Fruit fly (Drosophila melanogaster) whole organism, embryonic: ENCODE measurements around the gene CG5968.

ENCODE experiments used
- CG10565 ChIP-seq: fragments of 200-800 bp; sonication (Bioruptor generic); optimal IDR thresholded peaks from 3 replicates; lab custom pipeline; 2016; ENCODE audit warnings: missing biosample characterization, mild to moderate bottlenecking, missing genetic modification characterization
- CG14667 ChIP-seq: fragments of 200-800 bp; sonication (Bioruptor generic); IDR thresholded peaks from 2 replicates; pipeline ENCODE4 v1.3.6; 2022; ENCODE audit warnings: missing biosample characterization, missing genetic modification characterization
- CG15696 ChIP-seq: fragments of 200-800 bp; sonication (Bioruptor generic); optimal IDR thresholded peaks from 2 replicates; lab custom pipeline; 2019; ENCODE audit warnings: missing biosample characterization, mild to moderate bottlenecking, missing genetic modification characterization, moderate library complexity
- CG1647 ChIP-seq: fragments of 200-800 bp; sonication (Bioruptor generic); optimal IDR thresholded peaks from 3 replicates; lab custom pipeline; 2016; ENCODE audit warnings: missing biosample characterization, missing genetic modification characterization
- CG17361 ChIP-seq: fragments of 200-800 bp; sonication (Bioruptor generic); IDR thresholded peaks from 3 replicates; pipeline ENCODE4 v1.3.6; 2022; ENCODE audit warnings: missing biosample characterization, missing genetic modification characterization
- CG31388 ChIP-seq: fragments of 200-800 bp; sonication (Bioruptor generic); optimal IDR thresholded peaks from 2 replicates; lab custom pipeline; 2016; ENCODE audit warnings: missing biosample characterization, missing genetic modification characterization
- CG34422 ChIP-seq: fragments of 200-800 bp; sonication (Bioruptor generic); IDR thresholded peaks from 3 replicates; pipeline ENCODE4 v1.3.6; 2022; ENCODE audit warnings: missing biosample characterization, missing genetic modification characterization
- CG42726 ChIP-seq: fragments of 200-800 bp; sonication (Bioruptor generic); IDR thresholded peaks from 2 replicates; pipeline ENCODE4 v1.3.6; 2022; ENCODE audit warnings: missing biosample characterization, missing genetic modification characterization; ENCODE audit not compliant: partially characterized antibody
- CG4360 ChIP-seq: fragments of 200-800 bp; sonication (Bioruptor generic); IDR thresholded peaks from 2 replicates; pipeline ENCODE4 v1.3.6; 2022; ENCODE audit warnings: missing biosample characterization, missing genetic modification characterization
- CG4404 ChIP-seq: fragments of 200-800 bp; sonication (Bioruptor generic); IDR thresholded peaks from 2 replicates; pipeline ENCODE4 v1.3.6; 2022; ENCODE audit warnings: missing biosample characterization, missing genetic modification characterization
- CG8089 ChIP-seq: fragments of 200-800 bp; sonication (Bioruptor generic); optimal IDR thresholded peaks from 3 replicates; lab custom pipeline; 2016; ENCODE audit warnings: missing biosample characterization, missing genetic modification characterization
- CG8281 ChIP-seq: fragments of 200-800 bp; sonication (Bioruptor generic); optimal IDR thresholded peaks from 2 replicates; lab custom pipeline; 2018; ENCODE audit warnings: missing biosample characterization, mild to moderate bottlenecking, missing genetic modification characterization, moderate library complexity
- CG8478 ChIP-seq: fragments of >200 bp; optimal IDR thresholded peaks from 2 replicates; lab custom pipeline; 2018
- CkIIα-i1 ChIP-seq: fragments of 200-800 bp; sonication (Bioruptor generic); IDR thresholded peaks from 2 replicates; pipeline ENCODE4 v1.3.6; 2022; ENCODE audit warnings: missing biosample characterization, missing genetic modification characterization
- D19B ChIP-seq: fragments of 200-800 bp; sonication (Bioruptor generic); optimal IDR thresholded peaks from 2 replicates; lab custom pipeline; 2017; ENCODE audit warnings: missing biosample characterization, mild to moderate bottlenecking, missing genetic modification characterization
- ERR ChIP-seq: fragments of 200-800 bp; sonication (Bioruptor generic); optimal IDR thresholded peaks from 2 replicates; lab custom pipeline; 2016; ENCODE audit warnings: missing biosample characterization, missing genetic modification characterization
- Hr3 ChIP-seq: fragments of 200-800 bp; sonication (Bioruptor generic); optimal IDR thresholded peaks from 3 replicates; lab custom pipeline; 2016; ENCODE audit warnings: missing biosample characterization, missing genetic modification characterization
- Hsf ChIP-seq: fragments of 200-800 bp; sonication (Bioruptor generic); optimal IDR thresholded peaks from 3 replicates; lab custom pipeline; 2016; ENCODE audit warnings: missing biosample characterization, missing genetic modification characterization
- MBD-R2 ChIP-seq: fragments of 200-800 bp; sonication (Bioruptor generic); IDR thresholded peaks from 2 replicates; pipeline ENCODE4 v1.3.6; 2022; ENCODE audit warnings: missing biosample characterization, missing genetic modification characterization
- Myb ChIP-seq: fragments of 200-800 bp; sonication (Bioruptor generic); optimal IDR thresholded peaks from 2 replicates; lab custom pipeline; 2016; ENCODE audit warnings: missing biosample characterization, missing genetic modification characterization
- Pdp1 ChIP-seq, 2 experiments: fragments of 200-800 bp; sonication (Bioruptor generic); optimal IDR thresholded peaks; 3 replicates each; lab custom pipeline; 2016; ENCODE audit warnings: missing biosample characterization in 2 of 2, missing genetic modification characterization in 2 of 2, mild to moderate bottlenecking in 1 of 2, moderate library complexity in 1 of 2
- Poxn ChIP-seq: fragments of 200-800 bp; sonication (Bioruptor generic); IDR thresholded peaks from 2 replicates; pipeline ENCODE4 v1.3.6; 2022; ENCODE audit warnings: missing biosample characterization, missing genetic modification characterization
- Rfx ChIP-seq: fragments of 200-800 bp; sonication (Bioruptor generic); IDR thresholded peaks from 2 replicates; pipeline ENCODE4 v1.3.6; 2022; ENCODE audit warnings: missing biosample characterization, missing genetic modification characterization
- Sox100B ChIP-seq: fragments of 200-800 bp; sonication (Bioruptor generic); optimal IDR thresholded peaks from 3 replicates; lab custom pipeline; 2018; ENCODE audit warnings: missing biosample characterization, mild to moderate bottlenecking, missing genetic modification characterization
- ac ChIP-seq: fragments of 200-800 bp; sonication (Bioruptor generic); optimal IDR thresholded peaks from 3 replicates; lab custom pipeline; 2017; ENCODE audit warnings: missing biosample characterization, mild to moderate bottlenecking, missing genetic modification characterization
- aop ChIP-seq: fragments of 200-800 bp; sonication (Bioruptor generic); IDR thresholded peaks from 2 replicates; pipeline ENCODE4 v1.3.6; 2022; ENCODE audit warnings: missing biosample characterization, missing genetic modification characterization
- ase ChIP-seq: fragments of 200-800 bp; sonication (Bioruptor generic); IDR thresholded peaks from 3 replicates; pipeline ENCODE4 v1.3.6; 2022; ENCODE audit warnings: missing biosample characterization, missing genetic modification characterization
- br ChIP-seq: fragments of >200 bp; optimal IDR thresholded peaks from 2 replicates; lab custom pipeline; 2017
- caup ChIP-seq: fragments of 200-800 bp; sonication (Bioruptor generic); optimal IDR thresholded peaks from 3 replicates; lab custom pipeline; 2017; ENCODE audit warnings: missing biosample characterization, mild to moderate bottlenecking, missing genetic modification characterization, moderate library complexity; ENCODE audit not compliant: severe bottlenecking
- chn ChIP-seq: fragments of 200-800 bp; sonication (Bioruptor generic); optimal IDR thresholded peaks from 2 replicates; lab custom pipeline; 2016; ENCODE audit warnings: missing biosample characterization, missing genetic modification characterization
- esg ChIP-seq: fragments of 200-800 bp; sonication (Bioruptor generic); conservative IDR thresholded peaks from 2 replicates; pipeline ENCODE4 v1.3.6; 2022; ENCODE audit warnings: missing biosample characterization, missing genetic modification characterization
- eve ChIP-seq, 2 experiments: fragments of >200 bp; optimal IDR thresholded peaks; 2 replicates each; lab custom pipeline; 2017; ENCODE audit warnings: missing biosample characterization in 2 of 2, missing genetic modification characterization in 2 of 2
- fd3F ChIP-seq: fragments of 200-800 bp; sonication (Bioruptor generic); optimal IDR thresholded peaks from 2 replicates; lab custom pipeline; 2018; ENCODE audit warnings: missing biosample characterization, mild to moderate bottlenecking, missing genetic modification characterization, moderate library complexity
- fd96Cb ChIP-seq: fragments of 200-800 bp; sonication (Bioruptor generic); optimal IDR thresholded peaks from 2 replicates; lab custom pipeline; 2018; ENCODE audit warnings: missing biosample characterization, mild to moderate bottlenecking, missing genetic modification characterization, moderate library complexity
- fu2 ChIP-seq: fragments of 200-800 bp; sonication (Bioruptor generic); optimal IDR thresholded peaks from 2 replicates; lab custom pipeline; 2016; ENCODE audit warnings: missing biosample characterization, missing genetic modification characterization
- gce ChIP-seq: fragments of 200-800 bp; sonication (Bioruptor generic); IDR thresholded peaks from 3 replicates; pipeline ENCODE4 v1.3.6; 2022; ENCODE audit warnings: missing biosample characterization, missing genetic modification characterization
- grau ChIP-seq: fragments of 200-800 bp; optimal IDR thresholded peaks from 3 replicates; lab custom pipeline; 2019; ENCODE audit warnings: missing biosample characterization, mild to moderate bottlenecking, missing genetic modification characterization, moderate library complexity
- her ChIP-seq: fragments of 200-800 bp; sonication (Bioruptor generic); optimal IDR thresholded peaks from 2 replicates; lab custom pipeline; 2016; ENCODE audit warnings: missing biosample characterization, missing genetic modification characterization
- inv ChIP-seq: fragments of 200-800 bp; sonication (Bioruptor generic); IDR thresholded peaks from 2 replicates; pipeline ENCODE4 v1.3.6; 2022; ENCODE audit warnings: missing biosample characterization, missing genetic modification characterization; ENCODE audit not compliant: partially characterized antibody
- kah ChIP-seq: fragments of 200-800 bp; sonication (Bioruptor generic); optimal IDR thresholded peaks from 2 replicates; lab custom pipeline; 2018; ENCODE audit warnings: missing biosample characterization, mild to moderate bottlenecking, missing genetic modification characterization
- lilli ChIP-seq: fragments of 200-800 bp; sonication (Bioruptor generic); optimal IDR thresholded peaks from 3 replicates; lab custom pipeline; 2016; ENCODE audit warnings: missing biosample characterization, missing genetic modification characterization
- nau ChIP-seq: fragments of 200-800 bp; sonication (Bioruptor generic); optimal IDR thresholded peaks from 3 replicates; lab custom pipeline; 2017; ENCODE audit warnings: missing biosample characterization, mild to moderate bottlenecking, missing genetic modification characterization, missing genetic modification reagents
- nerfin-1 ChIP-seq: fragments of 200-800 bp; sonication (Bioruptor generic); optimal IDR thresholded peaks from 3 replicates; lab custom pipeline; 2019; ENCODE audit warnings: missing biosample characterization, mild to moderate bottlenecking, missing genetic modification characterization, moderate library complexity
- oc ChIP-seq: fragments of 200-800 bp; sonication (Bioruptor generic); optimal IDR thresholded peaks from 2 replicates; lab custom pipeline; 2018; ENCODE audit warnings: missing biosample characterization, mild to moderate bottlenecking, missing genetic modification characterization, moderate library complexity
- pros ChIP-seq: fragments of 200-800 bp; sonication (Bioruptor generic); optimal IDR thresholded peaks from 3 replicates; lab custom pipeline; 2019; ENCODE audit warnings: missing biosample characterization, mild to moderate bottlenecking, missing genetic modification characterization, moderate library complexity
- sima ChIP-seq: fragments of 200-800 bp; sonication (Bioruptor generic); optimal IDR thresholded peaks from 2 replicates; lab custom pipeline; 2016; ENCODE audit warnings: missing biosample characterization, missing genetic modification characterization
- sr ChIP-seq: fragments of 200-800 bp; sonication (Bioruptor generic); IDR thresholded peaks from 3 replicates; pipeline ENCODE4 v1.3.6; 2022; ENCODE audit warnings: missing biosample characterization, missing genetic modification characterization
- trem ChIP-seq: fragments of 200-800 bp; optimal IDR thresholded peaks from 3 replicates; lab custom pipeline; 2019; ENCODE audit warnings: missing biosample characterization, mild to moderate bottlenecking, missing genetic modification characterization, moderate library complexity
- tup ChIP-seq: fragments of 200-800 bp; sonication (Bioruptor generic); optimal IDR thresholded peaks from 2 replicates; lab custom pipeline; 2016; ENCODE audit warnings: missing biosample characterization, mild to moderate bottlenecking, missing genetic modification characterization, moderate library complexity
- vvl ChIP-seq: fragments of 200-800 bp; sonication (Bioruptor generic); IDR thresholded peaks from 2 replicates; pipeline ENCODE4 v1.3.6; 2022; ENCODE audit warnings: missing biosample characterization, missing genetic modification characterization
- wek ChIP-seq: fragments of 200-800 bp; sonication (Bioruptor generic); optimal IDR thresholded peaks from 3 replicates; lab custom pipeline; 2018; ENCODE audit warnings: missing biosample characterization, mild to moderate bottlenecking, missing genetic modification characterization, moderate library complexity
- zf30C ChIP-seq: fragments of 200-800 bp; sonication (Bioruptor generic); optimal IDR thresholded peaks from 3 replicates; lab custom pipeline; 2018; ENCODE audit warnings: missing biosample characterization, mild to moderate bottlenecking, missing genetic modification characterization

The CG5968 gene

DNA sequence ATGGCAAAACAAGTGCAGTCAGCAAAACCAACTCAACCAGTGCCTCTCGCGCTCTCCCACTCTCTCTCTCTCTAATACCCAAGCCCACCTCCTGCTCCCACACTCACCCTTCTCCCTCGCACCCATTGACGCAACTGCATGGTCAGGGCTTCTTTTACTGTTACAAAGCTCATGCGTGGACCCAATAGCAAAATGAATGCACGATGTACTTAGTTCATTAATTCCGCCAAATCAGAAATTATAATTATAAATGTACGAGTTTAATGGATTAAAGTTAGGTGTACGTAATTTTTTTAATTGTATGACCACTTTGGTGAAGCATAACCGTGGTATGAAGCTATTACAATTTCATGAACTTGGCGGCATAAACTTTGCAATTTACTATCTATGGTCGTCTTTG is 4.0 kb downstream of the CG5968 start (continued):
- TF ChIP-seq pros (GFP tag; lab: Kevin White, UChicago), result no peak
- TF ChIP-seq esg (GFP tag; lab: Robert Waterston, UW), result peak; percentile 54; the same call in 1 of the 2 replicates
- peak; percentile 64 for TF ChIP-seq Rfx (GFP tag; lab: Robert Waterston, UW)
- peak; percentile 58 for TF ChIP-seq nerfin-1 (tag; lab: Kevin White, UChicago)
- TF ChIP-seq CG8281 (tag; lab: Kevin White, UChicago), result peak; percentile 17
- TF ChIP-seq tup, result no peak
- peak; percentile 57 for TF ChIP-seq Sox100B
- TF ChIP-seq Myb (GFP tag; lab: Kevin White, UChicago), result peak; percentile 22
- TF ChIP-seq aop (GFP tag; lab: Robert Waterston, UW), result no peak
- TF ChIP-seq gce (GFP tag; lab: Robert Waterston, UW), result 0 out of 3 replicates have a peak, but pooled peaks have one; percentile 62
- no peak for TF ChIP-seq CG42726 (GFP tag; lab: Robert Waterston, UW)
- TF ChIP-seq CG8089 (GFP tag; lab: Kevin White, UChicago), result peak; percentile 36
- no peak for TF ChIP-seq CkIIα-i1 (GFP tag; lab: Robert Waterston, UW)
- TF ChIP-seq trem (tag; lab: Kevin White, UChicago), result no peak
- TF ChIP-seq ase (GFP tag; lab: Robert Waterston, UW), result no peak; the same call in 2 of the 3 replicates
- TF ChIP-seq CG8478 (lab: Kevin White, UChicago), result no peak
- no peak for TF ChIP-seq CG4404 (GFP tag; lab: Robert Waterston, UW)
- no peak for TF ChIP-seq Hr3 (GFP tag; lab: Kevin White, UChicago)
- peak; percentile 15 to 53 for TF ChIP-seq Pdp1 (GFP tag; optimal IDR thresholded peaks at IDR 0.05; lab: Kevin White, UChicago)
- peak in 1 of 2 experiments; percentile 82 for TF ChIP-seq eve (GFP tag; optimal IDR thresholded peaks at IDR 0.05; lab: Kevin White, UChicago)
- TF ChIP-seq caup (GFP tag; lab: Kevin White, UChicago), result peak; percentile 59
- TF ChIP-seq her (GFP tag; lab: Kevin White, UChicago), result no peak
- TF ChIP-seq ac (GFP tag; lab: Kevin White, UChicago), result no peak
- peak; percentile 30 for TF ChIP-seq kah
- peak; percentile 55 for TF ChIP-seq oc (tag; lab: Kevin White, UChicago)
- peak; percentile 80 for TF ChIP-seq vvl
- TF ChIP-seq fd96Cb, result peak; percentile 34
- no peak for TF ChIP-seq CG4360 (GFP tag; lab: Robert Waterston, UW)
- TF ChIP-seq CG34422 (GFP tag; lab: Robert Waterston, UW), result no peak
- peak; percentile 53 for TF ChIP-seq nau (GFP tag; lab: Kevin White, UChicago)
- no peak for TF ChIP-seq inv (GFP tag; lab: Robert Waterston, UW)
- peak; percentile 44 for TF ChIP-seq wek (GFP tag; lab: Kevin White, UChicago)
- peak; percentile 30 for TF ChIP-seq D19B (GFP tag; lab: Kevin White, UChicago)
- no peak for TF ChIP-seq sr
- TF ChIP-seq zf30C, result no peak
- no peak for TF ChIP-seq sima (GFP tag; lab: Kevin White, UChicago)
- peak; percentile 68 for TF ChIP-seq lilli (GFP tag; lab: Kevin White, UChicago)
- no peak for TF ChIP-seq MBD-R2
- no peak for TF ChIP-seq CG10565 (GFP tag; lab: Kevin White, UChicago)
- TF ChIP-seq br, result no peak
- TF ChIP-seq grau (tag; lab: Kevin White, UChicago), result peak; percentile 73
- peak; percentile 9 for TF ChIP-seq fu2 (GFP tag; lab: Kevin White, UChicago)
- peak; percentile 15 for TF ChIP-seq chn
- TF ChIP-seq CG14667 (GFP tag; lab: Robert Waterston, UW), result no peak
- TF ChIP-seq Hsf, result peak; percentile 61
- no peak for TF ChIP-seq Poxn (GFP tag; lab: Robert Waterston, UW)
- peak; percentile 57; the same call in 1 of the 3 replicates for TF ChIP-seq CG17361
- no peak for TF ChIP-seq CG31388 (GFP tag; lab: Kevin White, UChicago)
- TF ChIP-seq CG15696 (tag; lab: Kevin White, UChicago), result no peak
- TF ChIP-seq fd3F (GFP tag; lab: Kevin White, UChicago), result peak; percentile 31
- TF ChIP-seq CG1647, result peak; percentile 60
- no peak for TF ChIP-seq ERR (GFP tag; lab: Kevin White, UChicago)
